Fruit fly (Drosophila melanogaster): ENCODE data around the gene GstD3.

DNA sequence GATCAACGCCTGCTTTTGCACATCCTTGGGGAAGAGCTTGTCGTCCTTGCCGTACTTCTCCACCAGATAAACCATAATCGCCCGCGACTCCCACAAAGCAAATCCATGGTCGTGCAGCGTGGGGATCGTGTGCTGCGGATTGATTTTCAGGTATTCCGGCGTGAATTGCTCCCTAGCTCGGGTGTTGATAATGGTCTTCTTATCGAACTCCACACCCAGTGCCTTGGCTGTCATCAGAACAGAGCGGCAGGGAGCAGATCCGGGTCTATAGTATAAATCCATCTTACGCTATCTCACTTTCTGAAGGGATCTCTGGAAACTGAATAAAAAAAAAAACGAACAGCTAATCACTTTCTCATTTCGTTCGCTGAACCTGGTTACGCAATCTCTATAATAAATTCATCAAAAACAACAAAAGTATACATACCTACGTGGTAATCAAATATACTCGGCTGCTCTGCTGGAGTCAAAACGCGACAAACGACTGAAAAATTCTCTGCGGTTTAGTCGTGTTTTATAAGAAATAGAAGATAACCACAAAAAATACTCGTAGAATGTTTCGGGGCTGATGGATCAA is 7.5 kb upstream of the GstD3 start, which contains the start of gene GstD10:
- TF ChIP-seq psq (optimal IDR thresholded peaks at IDR 0.05) (no peak), h (optimal IDR thresholded peaks at IDR 0.05) (no peak), Myc (optimal IDR thresholded peaks at IDR 0.05) (no peak), insv (optimal IDR thresholded peaks at IDR 0.05) (no peak)

Data from Kc167 (cell line).